Fruit fly (Drosophila melanogaster) whole organism, embryonic: Measurements from ENCODE around the gene robl22E.

Experiments
- CG3407 ChIP-seq: fragments of 200-800 bp; sonication (Bioruptor generic); optimal IDR thresholded peaks from 2 replicates; lab custom pipeline; 2018; ENCODE audit warnings: missing biosample characterization, mild to moderate bottlenecking, missing genetic modification characterization
- CG7786 ChIP-seq: fragments of 200-800 bp; sonication (Bioruptor generic); optimal IDR thresholded peaks from 2 replicates; lab custom pipeline; 2016; ENCODE audit warnings: missing biosample characterization, missing genetic modification characterization
- knrl ChIP-seq: fragments of 200-800 bp; sonication (Bioruptor generic); IDR thresholded peaks from 3 replicates; pipeline ENCODE4 v1.3.6; 2022; ENCODE audit warnings: missing biosample characterization, missing genetic modification characterization; ENCODE audit not compliant: partially characterized antibody
- slou ChIP-seq: fragments of 200-800 bp; sonication (Bioruptor generic); optimal IDR thresholded peaks from 3 replicates; lab custom pipeline; 2016; ENCODE audit warnings: missing biosample characterization, missing genetic modification characterization

DNA sequence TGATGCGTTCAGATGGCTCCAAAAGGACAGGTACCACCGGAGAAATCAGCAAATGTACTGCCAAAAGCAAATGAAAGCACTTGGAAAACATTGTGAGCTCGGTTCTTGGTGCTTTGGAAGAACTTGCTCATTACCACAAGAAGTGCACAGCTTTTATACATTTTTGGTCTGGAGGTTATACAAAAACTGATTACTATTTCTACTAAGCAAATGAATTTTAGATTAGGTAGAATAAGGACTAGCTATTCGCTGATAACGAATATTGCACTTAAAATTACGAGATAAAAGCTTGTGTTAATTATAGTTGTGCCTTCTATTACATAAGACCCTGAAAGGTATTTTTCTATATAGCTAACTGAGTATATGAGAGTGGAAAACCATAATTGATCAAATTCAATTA lies 35.6 kb downstream of the robl22E start, which contains the start of gene Send1:
- TF ChIP-seq CG3407 (GFP tag; lab: Kevin White, UChicago), result no peak
- TF ChIP-seq slou (GFP tag; lab: Kevin White, UChicago), result no peak
- no peak for TF ChIP-seq knrl (GFP tag; lab: Robert Waterston, UW)
- no peak for TF ChIP-seq CG7786
